Worm (Caenorhabditis elegans) whole organism, L1 larva: ENCODE measurements around the gene acc-4.

Source experiments
- C04F5.9 ChIP-seq: sonication (generic microtip); optimal IDR thresholded peaks from 2 replicates; lab custom pipeline; 2016; ENCODE audit warnings: missing genetic modification characterization, missing compliant biosample characterization
- C16A3.4 ChIP-seq: fragments of 150-350 bp; optimal IDR thresholded peaks from 2 replicates; lab custom pipeline; 2014; ENCODE audit warnings: missing biosample characterization, missing genetic modification characterization
- C34B4.2 ChIP-seq: sonication (generic microtip); optimal IDR thresholded peaks from 2 replicates; lab custom pipeline; 2017; ENCODE audit warnings: mild to moderate bottlenecking, missing genetic modification characterization, missing compliant biosample characterization
- aha-1 ChIP-seq: fragments of 150-350 bp; optimal IDR thresholded peaks from 2 replicates; lab custom pipeline; 2014; ENCODE audit warnings: missing biosample characterization, missing genetic modification characterization
- alr-1 ChIP-seq: fragments of 200-800 bp; sonication (Bioruptor generic); optimal IDR thresholded peaks from 2 replicates; lab custom pipeline; 2018; ENCODE audit warnings: borderline replicate concordance, mild to moderate bottlenecking, missing genetic modification characterization, missing compliant biosample characterization
- blmp-1 ChIP-seq: fragments of 150-350 bp; optimal IDR thresholded peaks from 2 replicates; lab custom pipeline; 2014; ENCODE audit warnings: missing biosample characterization, missing genetic modification characterization
- ceh-63 ChIP-seq: fragments of 200-800 bp; sonication (Bioruptor generic); optimal IDR thresholded peaks from 2 replicates; lab custom pipeline; 2018; ENCODE audit warnings: mild to moderate bottlenecking, missing genetic modification characterization, missing compliant biosample characterization
- ceh-8 ChIP-seq: fragments of 200-800 bp; sonication (Bioruptor generic); optimal IDR thresholded peaks from 2 replicates; lab custom pipeline; 2018; ENCODE audit warnings: mild to moderate bottlenecking, missing genetic modification characterization, moderate library complexity, missing compliant biosample characterization
- ceh-82 ChIP-seq, 3 experiments: fragments of 150-350 bp in 1 of 3; sonication (generic microtip) in 2 of 3; optimal IDR thresholded peaks; 2 replicates each; lab custom pipeline; 2014 to 2017; ENCODE audit warnings: missing biosample characterization in 3 of 3, missing genetic modification characterization in 3 of 3
- ceh-88 ChIP-seq: fragments of 200-800 bp; sonication (Bioruptor generic); IDR thresholded peaks from 2 replicates; pipeline ENCODE4 v1.3.6; 2022; ENCODE audit warnings: missing genetic modification characterization, missing compliant biosample characterization
- dpl-1 ChIP-seq, 3 experiments: fragments of 150-350 bp in 2 of 3; sonication (generic microtip) in 1 of 3; optimal IDR thresholded peaks; 2 replicates each; lab custom pipeline; 2014 to 2017; ENCODE audit warnings: missing biosample characterization in 3 of 3, missing genetic modification characterization in 3 of 3, missing genetic modification reagents in 3 of 3
- dsc-1 ChIP-seq: sonication (generic microtip); optimal IDR thresholded peaks from 2 replicates; lab custom pipeline; 2016; ENCODE audit warnings: mild to moderate bottlenecking, missing genetic modification characterization, missing compliant biosample characterization
- efl-1 ChIP-seq, 4 experiments: fragments of 150-350 bp; optimal IDR thresholded peaks in 3 of 4; peaks in 1 of 4; 1 replicate in 1 of 4; 2 replicates in 3 of 4; lab custom pipeline; 2014; ENCODE audit warnings: missing biosample characterization in 2 of 4, missing genetic modification characterization in 2 of 4, missing genetic modification reagents in 2 of 4
- elt-2 ChIP-seq: sonication (generic microtip); optimal IDR thresholded peaks from 2 replicates; lab custom pipeline; 2016; ENCODE audit warnings: missing genetic modification characterization, mild to moderate bottlenecking, inconsistent platforms, missing compliant biosample characterization, missing genetic modification reagents
- elt-3 ChIP-seq, 6 experiments: fragments of 150-350 bp in 1 of 6; sonication (generic microtip); optimal IDR thresholded peaks; 2 replicates each; lab custom pipeline; 2017 to 2018; ENCODE audit warnings: missing biosample characterization in 6 of 6, missing genetic modification characterization in 6 of 6, inconsistent platforms in 1 of 6
- ets-5 ChIP-seq: fragments of 200-800 bp; sonication (Bioruptor generic); IDR thresholded peaks from 2 replicates; pipeline ENCODE4 v1.3.6; 2022; ENCODE audit warnings: missing genetic modification characterization, missing compliant biosample characterization
- fkh-4 ChIP-seq: sonication (generic microtip); optimal IDR thresholded peaks from 2 replicates; lab custom pipeline; 2016; ENCODE audit warnings: missing compliant biosample characterization, missing genetic modification characterization, borderline replicate concordance
- fos-1 ChIP-seq: fragments of 150-350 bp; optimal IDR thresholded peaks from 2 replicates; lab custom pipeline; 2014; ENCODE audit warnings: missing biosample characterization, missing genetic modification characterization
- grh-1 ChIP-seq: fragments of 200-800 bp; sonication (Bioruptor generic); IDR thresholded peaks from 2 replicates; pipeline ENCODE4 v1.3.6; 2022; ENCODE audit warnings: missing genetic modification reagents, missing genetic modification characterization, missing compliant biosample characterization
- hlh-17 ChIP-seq: fragments of 200-800 bp; sonication (Bioruptor generic); optimal IDR thresholded peaks from 2 replicates; lab custom pipeline; 2018; ENCODE audit warnings: missing genetic modification characterization, mild to moderate bottlenecking, missing compliant biosample characterization, moderate library complexity, borderline replicate concordance
- hpl-2 ChIP-seq: fragments of 150-350 bp; optimal IDR thresholded peaks from 2 replicates; lab custom pipeline; 2014; ENCODE audit warnings: missing biosample characterization, missing genetic modification reagents, missing genetic modification characterization
- jun-1 ChIP-seq: fragments of 150-350 bp; optimal IDR thresholded peaks from 2 replicates; lab custom pipeline; 2014; ENCODE audit warnings: missing biosample characterization, missing genetic modification reagents, missing genetic modification characterization
- lin-14 ChIP-seq: fragments of 200-800 bp; sonication (Bioruptor generic); optimal IDR thresholded peaks from 2 replicates; lab custom pipeline; 2018; ENCODE audit warnings: mild to moderate bottlenecking, missing genetic modification characterization, moderate library complexity, missing compliant biosample characterization
- lin-15B ChIP-seq: fragments of 150-350 bp; sonication (generic microtip); optimal IDR thresholded peaks from 3 replicates; lab custom pipeline; 2014; ENCODE audit warnings: missing biosample characterization, missing genetic modification characterization
- lin-35 ChIP-seq, 2 experiments: fragments of 150-350 bp; optimal IDR thresholded peaks; 2 replicates each; lab custom pipeline; 2014; ENCODE audit warnings: missing biosample characterization in 2 of 2, missing genetic modification characterization in 2 of 2, missing genetic modification reagents in 2 of 2
- lin-39 ChIP-seq: fragments of 150-350 bp; optimal IDR thresholded peaks from 2 replicates; lab custom pipeline; 2014; ENCODE audit warnings: missing biosample characterization, missing genetic modification reagents, missing genetic modification characterization
- lir-3 ChIP-seq: sonication (generic microtip); optimal IDR thresholded peaks from 2 replicates; lab custom pipeline; 2016; ENCODE audit warnings: mild to moderate bottlenecking, missing genetic modification characterization, moderate library complexity, missing compliant biosample characterization; ENCODE audit not compliant: poor library complexity
- lsy-2 ChIP-seq, 2 experiments: fragments of 150-350 bp; optimal IDR thresholded peaks; 2 replicates each; lab custom pipeline; 2014; ENCODE audit warnings: missing biosample characterization in 2 of 2, missing genetic modification characterization in 2 of 2
- mdl-1 ChIP-seq, 2 experiments: fragments of 150-350 bp; optimal IDR thresholded peaks; 2 replicates each; lab custom pipeline; 2014 to 2017; ENCODE audit warnings: missing biosample characterization in 2 of 2, missing genetic modification characterization in 2 of 2, inconsistent platforms in 1 of 2
- nhr-12 ChIP-seq: sonication (generic microtip); optimal IDR thresholded peaks from 2 replicates; lab custom pipeline; 2017; ENCODE audit warnings: missing biosample characterization, missing genetic modification characterization
- nhr-28 ChIP-seq: fragments of 150-350 bp; optimal IDR thresholded peaks from 2 replicates; lab custom pipeline; 2014; ENCODE audit warnings: missing biosample characterization, missing genetic modification characterization
- nhr-47 ChIP-seq: sonication (generic microtip); optimal IDR thresholded peaks from 2 replicates; lab custom pipeline; 2016; ENCODE audit warnings: mild to moderate bottlenecking, missing genetic modification characterization, moderate library complexity, missing compliant biosample characterization
- nhr-76 ChIP-seq: sonication (generic microtip); optimal IDR thresholded peaks from 2 replicates; lab custom pipeline; 2017; ENCODE audit warnings: missing biosample characterization, missing genetic modification characterization
- nhr-84 ChIP-seq: sonication (generic microtip); optimal IDR thresholded peaks from 2 replicates; lab custom pipeline; 2017; ENCODE audit warnings: missing biosample characterization, missing genetic modification characterization
- nhr-90 ChIP-seq: sonication (generic microtip); optimal IDR thresholded peaks from 2 replicates; lab custom pipeline; 2016; ENCODE audit warnings: mild to moderate bottlenecking, missing genetic modification characterization, missing compliant biosample characterization; ENCODE audit not compliant: poor library complexity
- pag-3 ChIP-seq: sonication (generic microtip); optimal IDR thresholded peaks from 2 replicates; lab custom pipeline; 2017; ENCODE audit warnings: missing genetic modification characterization, mild to moderate bottlenecking, missing compliant biosample characterization, antibody characterized with exemption, borderline replicate concordance; ENCODE audit not compliant: insufficient read depth
- pax-3 ChIP-seq: fragments of 200-800 bp; sonication (Bioruptor generic); optimal IDR thresholded peaks from 2 replicates; lab custom pipeline; 2018; ENCODE audit warnings: mild to moderate bottlenecking, missing genetic modification characterization, moderate library complexity, missing compliant biosample characterization
- skn-1 ChIP-seq: fragments of 150-350 bp; optimal IDR thresholded peaks from 2 replicates; lab custom pipeline; 2014; ENCODE audit warnings: missing biosample characterization, missing genetic modification characterization
- snpc-4 ChIP-seq: fragments of 150-350 bp; optimal IDR thresholded peaks from 2 replicates; lab custom pipeline; 2014; ENCODE audit warnings: missing biosample characterization, missing genetic modification characterization
- snu-23 ChIP-seq: sonication (generic microtip); optimal IDR thresholded peaks from 2 replicates; lab custom pipeline; 2016; ENCODE audit warnings: missing genetic modification characterization, missing compliant biosample characterization
- sox-4 ChIP-seq: sonication (generic microtip); optimal IDR thresholded peaks from 2 replicates; lab custom pipeline; 2016; ENCODE audit warnings: missing genetic modification characterization, missing compliant biosample characterization
- sptf-1 ChIP-seq: fragments of 150-350 bp; optimal IDR thresholded peaks from 2 replicates; lab custom pipeline; 2014; ENCODE audit warnings: missing biosample characterization, missing genetic modification characterization
- sup-37 ChIP-seq: fragments of 200-800 bp; sonication (Bioruptor generic); optimal IDR thresholded peaks from 2 replicates; lab custom pipeline; 2018; ENCODE audit warnings: mild to moderate bottlenecking, missing genetic modification characterization, missing compliant biosample characterization
- unc-130 ChIP-seq: fragments of 150-350 bp; optimal IDR thresholded peaks from 2 replicates; lab custom pipeline; 2017; ENCODE audit warnings: missing biosample characterization, missing genetic modification characterization, inconsistent platforms
- unc-30 ChIP-seq: sonication (generic microtip); optimal IDR thresholded peaks from 2 replicates; lab custom pipeline; 2017; ENCODE audit warnings: missing biosample characterization, missing genetic modification characterization
- unc-86 ChIP-seq: sonication (generic microtip); optimal IDR thresholded peaks from 2 replicates; lab custom pipeline; 2016; ENCODE audit warnings: missing genetic modification characterization, missing compliant biosample characterization
- unc-98 ChIP-seq: fragments of 200-800 bp; sonication (Bioruptor generic); IDR thresholded peaks from 2 replicates; pipeline ENCODE4 v1.3.6; 2022; ENCODE audit warnings: missing genetic modification characterization, missing compliant biosample characterization
- vab-15 ChIP-seq: sonication (generic microtip); optimal IDR thresholded peaks from 2 replicates; lab custom pipeline; 2017; ENCODE audit warnings: missing genotype, mild to moderate bottlenecking, missing genetic modification characterization, missing compliant biosample characterization
- xbp-1 ChIP-seq: sonication (generic microtip); optimal IDR thresholded peaks from 2 replicates; lab custom pipeline; 2016; ENCODE audit warnings: missing genetic modification characterization, missing compliant biosample characterization
- zip-4 ChIP-seq: fragments of 200-800 bp; sonication (Bioruptor generic); optimal IDR thresholded peaks from 2 replicates; lab custom pipeline; 2018; ENCODE audit warnings: mild to moderate bottlenecking, missing genetic modification characterization, moderate library complexity, missing compliant biosample characterization
- ztf-11 ChIP-seq, 2 experiments: sonication (generic microtip); optimal IDR thresholded peaks; 2 replicates each; lab custom pipeline; 2016 to 2017; ENCODE audit warnings: missing genetic modification characterization in 2 of 2, missing biosample characterization in 1 of 2, missing compliant biosample characterization in 1 of 2
- ztf-4 ChIP-seq: fragments of 150-350 bp; optimal IDR thresholded peaks from 2 replicates; lab custom pipeline; 2014; ENCODE audit warnings: missing biosample characterization, missing genetic modification characterization

acc-4 gene

DNA sequence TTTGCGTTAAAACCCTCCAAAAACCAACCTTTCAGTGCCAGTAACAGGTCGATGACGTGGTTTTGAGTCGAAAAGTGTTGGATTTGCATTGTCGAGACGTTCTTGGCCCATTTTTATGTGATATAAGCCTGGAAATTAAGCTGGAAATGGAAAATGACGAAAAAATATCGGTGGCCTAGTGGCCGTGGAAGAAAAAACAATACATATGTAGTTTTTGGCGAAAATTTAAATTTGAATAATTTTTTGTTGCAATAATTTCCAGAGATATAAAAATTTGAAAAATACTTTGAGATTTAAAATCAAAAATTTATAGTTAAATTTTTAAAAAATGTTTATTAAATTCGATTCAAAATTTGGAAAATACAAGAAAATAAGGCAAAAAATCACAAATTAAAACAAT is 44.5 kb downstream of the acc-4 start, which contains the start of gene ciao-2B (continued):
- no peak for TF ChIP-seq hlh-17 (GFP tag; lab: Kevin White, UChicago)
- no peak for TF ChIP-seq nhr-76 (tag; lab: Kevin White, UChicago)
- no peak for TF ChIP-seq ets-5 (GFP tag; lab: Robert Waterston, UW)
- TF ChIP-seq unc-86 (tag; lab: Kevin White, UChicago): no peak
- peak; percentile 62 for TF ChIP-seq nhr-90 (tag; lab: Kevin White, UChicago)
- TF ChIP-seq aha-1 (tag; lab: Kevin White, UChicago): no peak
- no peak for TF ChIP-seq pag-3 (tag; lab: Kevin White, UChicago)
- TF ChIP-seq ceh-63 (GFP tag; lab: Kevin White, UChicago): no peak
- no peak for TF ChIP-seq C04F5.9 (tag; lab: Kevin White, UChicago)
- TF ChIP-seq ceh-82 (tag; optimal IDR thresholded peaks at IDR 0.05; lab: Kevin White, UChicago): peak in 1 of 3 experiments; percentile 35
- no peak for TF ChIP-seq C34B4.2 (tag; lab: Kevin White, UChicago)
- TF ChIP-seq lin-35 (GFP tag; optimal IDR thresholded peaks at IDR 0.05; lab: Kevin White, UChicago): peak; percentile 87 to 93
- no peak for TF ChIP-seq ztf-4 (tag; lab: Kevin White, UChicago)
- TF ChIP-seq lin-15B: no peak
- TF ChIP-seq xbp-1 (tag; lab: Kevin White, UChicago): peak; percentile 19
- no peak for TF ChIP-seq mdl-1 (tag; optimal IDR thresholded peaks at IDR 0.05; lab: Kevin White, UChicago)
- no peak for TF ChIP-seq C16A3.4 (tag; lab: Kevin White, UChicago)
- TF ChIP-seq snpc-4 (tag; lab: Kevin White, UChicago): no peak
- TF ChIP-seq unc-98 (GFP tag; lab: Robert Waterston, UW): peak; percentile 9; the same call in 1 of the 2 replicates
- no peak for TF ChIP-seq jun-1 (tag; lab: Kevin White, UChicago)
- peak; percentile 19 for TF ChIP-seq skn-1 (tag; lab: Kevin White, UChicago)
- no peak for TF ChIP-seq grh-1 (GFP tag; lab: Robert Waterston, UW)
- TF ChIP-seq sptf-1 (tag; lab: Kevin White, UChicago): no peak
- no peak for TF ChIP-seq elt-3 (tag; optimal IDR thresholded peaks at IDR 0.05; lab: Kevin White, UChicago)
- no peak for TF ChIP-seq nhr-28 (tag; lab: Kevin White, UChicago)
- no peak for TF ChIP-seq hpl-2 (GFP tag; lab: Kevin White, UChicago)
- peak; percentile 52 for TF ChIP-seq dsc-1 (tag; lab: Kevin White, UChicago)
- TF ChIP-seq sup-37 (GFP tag; lab: Kevin White, UChicago): no peak
- peak; percentile 6 for TF ChIP-seq sox-4 (tag; lab: Kevin White, UChicago)
- no peak for TF ChIP-seq unc-130 (tag; lab: Kevin White, UChicago)
- peak; percentile 76 for TF ChIP-seq lir-3 (tag; lab: Kevin White, UChicago)
- TF ChIP-seq ceh-88 (GFP tag; lab: Robert Waterston, UW): no peak
- TF ChIP-seq dpl-1 (GFP tag; optimal IDR thresholded peaks at IDR 0.05; lab: Kevin White, UChicago): peak; percentile 79 to 89 (median 87)
- TF ChIP-seq ztf-11 (tag; optimal IDR thresholded peaks at IDR 0.05; lab: Kevin White, UChicago): peak in 1 of 2 experiments; percentile 47
- TF ChIP-seq nhr-47 (tag; lab: Kevin White, UChicago): peak; percentile 70
- TF ChIP-seq unc-30 (tag; lab: Kevin White, UChicago): no peak
- TF ChIP-seq nhr-12 (tag; lab: Kevin White, UChicago): no peak
- TF ChIP-seq fkh-4: peak; percentile 5
- no peak for TF ChIP-seq pax-3
- TF ChIP-seq alr-1: no peak
- TF ChIP-seq blmp-1 (tag; lab: Kevin White, UChicago): no peak
- no peak for TF ChIP-seq zip-4
- peak; percentile 20 for TF ChIP-seq lin-39
- peak; percentile 29 for TF ChIP-seq snu-23 (GFP tag; lab: Kevin White, UChicago)
- no peak for TF ChIP-seq elt-2 (tag; lab: Kevin White, UChicago)
- TF ChIP-seq vab-15: no peak
- no peak for TF ChIP-seq fos-1 (tag; lab: Kevin White, UChicago)
- TF ChIP-seq lsy-2 (tag; optimal IDR thresholded peaks at IDR 0.05; lab: Kevin White, UChicago): peak; percentile 38 to 71
- TF ChIP-seq efl-1 (optimal IDR thresholded peaks at IDR 0.05; lab: Kevin White, UChicago): peak; percentile 25 to 88
- peak; percentile 91 to 99 for TF ChIP-seq efl-1 (GFP tag; optimal IDR thresholded peaks at IDR 0.05 in 1 of 2; lab: Kevin White, UChicago)
- no peak for TF ChIP-seq nhr-84
- TF ChIP-seq ceh-8: no peak
- no peak for TF ChIP-seq lin-14
